Fruit fly (Drosophila melanogaster): Measurements from ENCODE around the gene CG6321.
A peak's percentile ranks its signal among the peaks of the same experiment; 100 is the strongest.

The CG6321 gene

dm6 chr3L:11062441-11062840 is 1.4 kb upstream of the CG6321 start, which contains the start of gene CG32069:
TSS of gene CG32069 (minus strand) at chr3L:11062614.
- no peak for TF ChIP-seq cic (GFP tag; optimal IDR thresholded peaks at IDR 0.05)
- peak; percentile 11 for TF ChIP-seq tj (GFP tag; optimal IDR thresholded peaks at IDR 0.05)
- TF ChIP-seq Mnt (GFP tag; optimal IDR thresholded peaks at IDR 0.05), result peak; percentile 1
- peak; percentile 19 for TF ChIP-seq bab1 (GFP tag; optimal IDR thresholded peaks at IDR 0.05)

DNA sequence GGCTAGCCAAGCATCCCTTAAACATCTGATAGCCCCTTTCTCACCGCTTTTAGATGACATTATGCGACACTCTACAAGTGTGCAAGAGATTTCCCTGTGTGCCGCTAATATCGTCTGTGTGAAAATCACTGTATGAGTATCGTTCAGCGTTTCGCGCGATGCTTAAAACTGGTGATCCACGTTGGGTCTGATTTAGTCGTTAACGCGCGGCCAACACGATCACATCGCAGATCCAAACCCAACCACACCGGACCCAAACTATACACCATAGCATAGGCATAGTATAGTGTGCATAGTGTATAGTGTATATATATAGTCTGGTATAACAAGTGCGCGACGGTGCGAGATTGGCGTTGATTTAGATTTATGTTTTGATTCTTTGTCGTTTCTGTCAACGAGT is 7.2 kb downstream of the CG6321 start, which contains the start of gene CG7888:
Gene CG7888, plus strand, starts transcription at position 193 of the 400 bp plus-strand sequence.
- TF ChIP-seq CG5204 (GFP tag; optimal IDR thresholded peaks at IDR 0.05) (no peak), CG12768 (GFP tag; optimal IDR thresholded peaks at IDR 0.05) (peak; percentile 17)

DNA sequence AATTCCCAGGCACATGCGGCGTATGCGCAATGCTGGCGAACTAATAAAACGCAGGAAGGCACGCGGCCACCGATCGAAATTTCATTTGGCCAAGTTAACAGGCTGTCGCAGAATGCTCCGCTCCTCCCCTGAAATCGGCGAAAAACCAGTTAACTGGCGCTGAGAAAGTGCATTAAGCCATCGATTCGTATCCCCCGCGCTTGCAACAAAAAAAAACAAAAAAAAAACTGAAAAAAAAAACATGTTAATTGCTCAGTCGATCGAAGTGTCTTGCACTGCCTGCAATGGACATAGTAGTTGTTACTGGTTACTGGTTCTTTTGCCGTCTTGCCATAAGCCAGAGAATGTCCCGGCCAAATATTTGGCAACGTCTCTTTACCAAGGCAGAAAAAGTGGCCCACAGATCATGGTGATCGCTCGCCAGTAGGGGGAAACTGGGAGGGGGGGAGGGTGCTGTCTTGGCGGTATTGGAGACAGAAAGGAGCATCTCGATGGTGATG is 8.2 kb downstream of the CG6321 start:
- TF ChIP-seq Hr96 (GFP tag; optimal IDR thresholded peaks at IDR 0.05), result no peak
- TF ChIP-seq tj (GFP tag; optimal IDR thresholded peaks at IDR 0.05), result no peak
- no peak for TF ChIP-seq CG1620 (GFP tag; optimal IDR thresholded peaks at IDR 0.05)
- no peak for TF ChIP-seq cnc (optimal IDR thresholded peaks at IDR 0.05)
- TF ChIP-seq CG5204 (GFP tag; optimal IDR thresholded peaks at IDR 0.05), result no peak
- no peak for TF ChIP-seq bab1 (GFP tag; optimal IDR thresholded peaks at IDR 0.05)
- TF ChIP-seq CG33017 (tag; optimal IDR thresholded peaks at IDR 0.05), result no peak
- TF ChIP-seq CG7045 (GFP tag; optimal IDR thresholded peaks at IDR 0.05), result no peak
- no peak for TF ChIP-seq cic (GFP tag; optimal IDR thresholded peaks at IDR 0.05)
- no peak for TF ChIP-seq CG11617 (GFP tag; optimal IDR thresholded peaks at IDR 0.05)
- no peak for TF ChIP-seq CG14711 (tag; optimal IDR thresholded peaks at IDR 0.05)
- TF ChIP-seq ovo (GFP tag; optimal IDR thresholded peaks at IDR 0.05), result no peak
- no peak for TF ChIP-seq Mnt (GFP tag; optimal IDR thresholded peaks at IDR 0.05)
- no peak for TF ChIP-seq toe (GFP tag; optimal IDR thresholded peaks at IDR 0.05)
- TF ChIP-seq CG7101 (tag; optimal IDR thresholded peaks at IDR 0.05), result no peak

DNA sequence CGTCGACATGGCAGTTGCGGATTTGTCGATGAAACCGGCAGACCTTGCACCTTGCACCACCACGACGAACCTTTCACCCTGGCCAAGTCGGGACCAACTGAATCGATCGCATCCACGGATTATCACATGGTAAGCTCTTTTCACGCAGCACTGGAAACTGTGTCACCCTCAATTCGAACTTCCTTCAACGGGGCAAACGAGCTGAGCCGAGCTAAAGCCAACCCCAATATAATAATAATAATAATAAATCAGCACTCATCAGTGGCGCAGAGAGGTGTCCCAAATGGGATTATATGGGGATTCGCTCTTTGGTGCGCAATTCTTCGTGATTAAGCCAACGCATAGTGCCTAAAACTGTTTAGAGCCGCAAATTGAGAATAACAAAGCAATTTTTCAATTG is 9.8 kb downstream of the CG6321 start, which contains the start of gene CG43693:
Gene CG43693, minus strand, starts transcription at position 101 of the 400 bp plus-strand sequence.
- TF ChIP-seq bab1 (GFP tag; optimal IDR thresholded peaks at IDR 0.05) (no peak), CG1620 (GFP tag; optimal IDR thresholded peaks at IDR 0.05) (no peak), CG7045 (GFP tag; optimal IDR thresholded peaks at IDR 0.05) (no peak), toe (GFP tag; optimal IDR thresholded peaks at IDR 0.05) (no peak), CG5204 (GFP tag; optimal IDR thresholded peaks at IDR 0.05) (no peak), cic (GFP tag; optimal IDR thresholded peaks at IDR 0.05) (no peak), Mnt (GFP tag; optimal IDR thresholded peaks at IDR 0.05) (no peak), pad (GFP tag; optimal IDR thresholded peaks at IDR 0.05) (no peak), CG12768 (GFP tag; optimal IDR thresholded peaks at IDR 0.05) (no peak), Clk (GFP tag; optimal IDR thresholded peaks at IDR 0.05) (no peak), cnc (optimal IDR thresholded peaks at IDR 0.05) (no peak), Crg-1 (GFP tag; optimal IDR thresholded peaks at IDR 0.05) (no peak), Hr96 (GFP tag; optimal IDR thresholded peaks at IDR 0.05) (no peak)

DNA sequence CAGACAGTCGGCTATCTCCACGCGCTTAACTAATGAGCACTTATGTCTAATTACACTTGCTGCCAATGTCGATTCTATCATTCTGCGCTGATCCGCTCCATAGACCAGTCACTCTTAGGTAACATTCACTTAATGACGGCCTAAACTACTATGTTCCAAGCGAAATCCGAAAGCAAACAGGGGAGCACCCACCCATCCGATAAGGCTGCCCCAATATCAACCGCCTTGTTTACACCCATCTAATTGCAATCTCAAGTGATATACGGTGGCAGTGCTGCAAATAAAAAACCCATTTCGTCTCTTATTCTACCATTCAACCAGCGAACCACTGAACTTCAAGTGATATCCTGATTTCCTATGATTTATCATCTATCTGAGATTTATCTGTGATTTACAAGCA is 11.6 kb downstream of the CG6321 start:
- TF ChIP-seq CG5204 (GFP tag; optimal IDR thresholded peaks at IDR 0.05), result peak; percentile 28
- peak; percentile 2 for TF ChIP-seq Hr96 (GFP tag; optimal IDR thresholded peaks at IDR 0.05)
- TF ChIP-seq CG11617 (GFP tag; optimal IDR thresholded peaks at IDR 0.05), result peak; percentile 25
- peak; percentile 41 for TF ChIP-seq ovo (GFP tag; optimal IDR thresholded peaks at IDR 0.05)
- peak; percentile 65 for TF ChIP-seq Crg-1 (GFP tag; optimal IDR thresholded peaks at IDR 0.05)
- TF ChIP-seq cnc (optimal IDR thresholded peaks at IDR 0.05), result no peak
- no peak for TF ChIP-seq Clk (GFP tag; optimal IDR thresholded peaks at IDR 0.05)
- TF ChIP-seq CG7101 (tag; optimal IDR thresholded peaks at IDR 0.05), result peak; percentile 47
- no peak for TF ChIP-seq tj (GFP tag; optimal IDR thresholded peaks at IDR 0.05)
- TF ChIP-seq CG33017 (tag; optimal IDR thresholded peaks at IDR 0.05), result peak; percentile 40
- TF ChIP-seq pad (GFP tag; optimal IDR thresholded peaks at IDR 0.05), result peak; percentile 43
- TF ChIP-seq CG7045 (GFP tag; optimal IDR thresholded peaks at IDR 0.05), result peak; percentile 79
- peak; percentile 13 for TF ChIP-seq CG14711 (tag; optimal IDR thresholded peaks at IDR 0.05)
- peak; percentile 6 for TF ChIP-seq CG1620 (GFP tag; optimal IDR thresholded peaks at IDR 0.05)
- TF ChIP-seq toe (GFP tag; optimal IDR thresholded peaks at IDR 0.05), result no peak
- TF ChIP-seq Mnt (GFP tag; optimal IDR thresholded peaks at IDR 0.05), result peak; percentile 35
- no peak for TF ChIP-seq bab1 (GFP tag; optimal IDR thresholded peaks at IDR 0.05)
- TF ChIP-seq cic (GFP tag; optimal IDR thresholded peaks at IDR 0.05), result peak; percentile 71
- TF ChIP-seq CG12768 (GFP tag; optimal IDR thresholded peaks at IDR 0.05), result peak; percentile 62
- no peak for TF ChIP-seq kay (GFP tag; ENCODE audit: borderline replicate concordance)

dm6 chr3L:11047877-11048276 is 13.1 kb downstream of the CG6321 start:
- TF ChIP-seq Crg-1 (GFP tag; optimal IDR thresholded peaks at IDR 0.05), result peak; percentile 49
- TF ChIP-seq Clk (GFP tag; optimal IDR thresholded peaks at IDR 0.05), result no peak
- TF ChIP-seq CG5204 (GFP tag; optimal IDR thresholded peaks at IDR 0.05), result peak; percentile 18
- TF ChIP-seq tj (GFP tag; optimal IDR thresholded peaks at IDR 0.05), result no peak
- TF ChIP-seq CG1620 (GFP tag; optimal IDR thresholded peaks at IDR 0.05), result peak; percentile 49
- TF ChIP-seq CG12768 (GFP tag; optimal IDR thresholded peaks at IDR 0.05), result peak; percentile 1
- peak; percentile 20 for TF ChIP-seq toe (GFP tag; optimal IDR thresholded peaks at IDR 0.05)
- peak; percentile 66 for TF ChIP-seq ovo (GFP tag; optimal IDR thresholded peaks at IDR 0.05)
- TF ChIP-seq pad (GFP tag; optimal IDR thresholded peaks at IDR 0.05), result peak; percentile 64
- no peak for TF ChIP-seq cnc (optimal IDR thresholded peaks at IDR 0.05)
- TF ChIP-seq bab1 (GFP tag; optimal IDR thresholded peaks at IDR 0.05), result peak; percentile 89
- no peak for TF ChIP-seq CG14711 (tag; optimal IDR thresholded peaks at IDR 0.05)
- TF ChIP-seq kay (GFP tag; ENCODE audit: borderline replicate concordance), result no peak
- TF ChIP-seq CG11617 (GFP tag; optimal IDR thresholded peaks at IDR 0.05), result no peak
- no peak for TF ChIP-seq cic (GFP tag; optimal IDR thresholded peaks at IDR 0.05)
- TF ChIP-seq Hr96 (GFP tag; optimal IDR thresholded peaks at IDR 0.05), result peak; percentile 68
- peak; percentile 31 for TF ChIP-seq Mnt (GFP tag; optimal IDR thresholded peaks at IDR 0.05)
- no peak for TF ChIP-seq CG33017 (tag; optimal IDR thresholded peaks at IDR 0.05)
- peak; percentile 57 for TF ChIP-seq CG7101 (tag; optimal IDR thresholded peaks at IDR 0.05)
- no peak for TF ChIP-seq CG7045 (GFP tag; optimal IDR thresholded peaks at IDR 0.05)

Data from whole organism, adult.